Worm (Caenorhabditis elegans) whole organism, early embryonic: ENCODE data around the gene EEED8.18.

ENCODE experiments used
- B0310.2 ChIP-seq: sonication (generic microtip); optimal IDR thresholded peaks from 2 replicates; lab custom pipeline; 2016; ENCODE audit warnings: mild to moderate bottlenecking, missing genetic modification characterization, missing compliant biosample characterization
- F13C5.2 ChIP-seq: sonication (generic microtip); optimal IDR thresholded peaks from 2 replicates; lab custom pipeline; 2017; ENCODE audit warnings: mild to moderate bottlenecking, missing genetic modification characterization, inconsistent platforms, missing compliant biosample characterization
- aly-1 ChIP-seq: sonication (generic microtip); optimal IDR thresholded peaks from 2 replicates; lab custom pipeline; 2016; ENCODE audit warnings: missing genetic modification characterization, missing compliant biosample characterization
- ama-1 ChIP-seq: fragments of 150-350 bp; optimal IDR thresholded peaks from 2 replicates; lab custom pipeline; 2014
- ceh-13 ChIP-seq: fragments of 200-800 bp; sonication (Bioruptor generic); optimal IDR thresholded peaks from 2 replicates; lab custom pipeline; 2018; ENCODE audit warnings: mild to moderate bottlenecking, missing genetic modification characterization, missing compliant biosample characterization
- ceh-36 ChIP-seq: sonication (generic microtip); optimal IDR thresholded peaks from 2 replicates; lab custom pipeline; 2016; ENCODE audit warnings: missing genetic modification characterization, inconsistent platforms, missing compliant biosample characterization
- ets-7 ChIP-seq: sonication (generic microtip); optimal IDR thresholded peaks from 2 replicates; lab custom pipeline; 2016; ENCODE audit warnings: missing genotype, missing genetic modification characterization, missing compliant biosample characterization
- flt-1 ChIP-seq: fragments of 200-800 bp; sonication (Bioruptor generic); IDR thresholded peaks from 2 replicates; pipeline ENCODE4 v1.3.6; 2022; ENCODE audit warnings: missing genetic modification characterization, missing compliant biosample characterization
- hmbx-1 ChIP-seq: sonication (generic microtip); optimal IDR thresholded peaks from 2 replicates; lab custom pipeline; 2016; ENCODE audit warnings: mild to moderate bottlenecking, missing genetic modification characterization, missing compliant biosample characterization
- hmg-4 ChIP-seq: fragments of 200-800 bp; sonication (Bioruptor generic); optimal IDR thresholded peaks from 2 replicates; lab custom pipeline; 2018; ENCODE audit warnings: mild to moderate bottlenecking, missing genetic modification characterization, missing compliant biosample characterization
- hnd-1 ChIP-seq: sonication (generic microtip); optimal IDR thresholded peaks from 2 replicates; lab custom pipeline; 2016; ENCODE audit warnings: missing genetic modification characterization, missing compliant biosample characterization
- pes-1 ChIP-seq: fragments of 200-800 bp; sonication (Bioruptor generic); IDR thresholded peaks from 2 replicates; pipeline ENCODE4 v1.3.6; 2022; ENCODE audit warnings: missing genetic modification reagents, missing genetic modification characterization, missing compliant biosample characterization
- scrt-1 ChIP-seq: fragments of 200-800 bp; sonication (Bioruptor generic); IDR thresholded peaks from 2 replicates; pipeline ENCODE4 v1.3.6; 2022; ENCODE audit warnings: missing genetic modification characterization, missing compliant biosample characterization
- sea-1 ChIP-seq: fragments of 200-800 bp; sonication (Bioruptor generic); conservative IDR thresholded peaks from 2 replicates; pipeline ENCODE4 v1.3.6; 2022; ENCODE audit warnings: missing genetic modification characterization, missing compliant biosample characterization
- tbx-11 ChIP-seq: fragments of 200-800 bp; sonication (Bioruptor generic); IDR thresholded peaks from 2 replicates; pipeline ENCODE4 v1.3.6; 2022; ENCODE audit warnings: missing genetic modification characterization, missing compliant biosample characterization
- tbx-37 ChIP-seq: fragments of 200-800 bp; sonication (Bioruptor generic); conservative IDR thresholded peaks from 2 replicates; pipeline ENCODE4 v1.3.6; 2022; ENCODE audit warnings: missing genetic modification reagents, missing genetic modification characterization, missing compliant biosample characterization
- tra-4 ChIP-seq: sonication (generic microtip); optimal IDR thresholded peaks from 2 replicates; lab custom pipeline; 2017; ENCODE audit warnings: missing genetic modification characterization, missing compliant biosample characterization

The EEED8.18 gene

ce11 chrII:5379614-5380077 is 32.8 kb downstream of the EEED8.18 start, which contains the start of gene pkc-3:
TSS of gene pkc-3 (plus strand) at chrII:5380027.
- TF ChIP-seq tbx-37 (no peak), hmg-4 (GFP tag; lab: Kevin White, UChicago) (peak; percentile 41), scrt-1 (GFP tag; lab: Robert Waterston, UW) (no peak)

DNA sequence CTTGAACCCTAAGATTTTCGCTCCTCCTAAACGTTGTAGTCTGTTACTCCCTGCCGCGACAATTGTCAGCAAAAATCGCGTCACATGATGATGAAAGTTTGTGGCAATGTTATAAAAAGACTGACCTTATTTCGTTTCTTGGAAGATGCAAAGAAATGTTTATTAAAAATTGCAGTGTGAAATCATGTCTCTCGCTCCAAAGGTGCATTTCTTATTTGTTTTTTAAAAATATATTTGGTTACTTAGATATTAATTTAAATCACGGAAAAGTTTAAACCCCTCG is 34.2 kb downstream of the EEED8.18 start:
- no peak for TF ChIP-seq F13C5.2
- no peak for TF ChIP-seq hnd-1 (tag; lab: Kevin White, UChicago)
- TF ChIP-seq hmg-4 (GFP tag; lab: Kevin White, UChicago), result no peak
- TF ChIP-seq ama-1 (lab: Kevin White, UChicago), result no peak
- no peak for TF ChIP-seq tbx-11
- TF ChIP-seq ets-7 (tag; lab: Kevin White, UChicago), result no peak
- no peak for TF ChIP-seq sea-1 (GFP tag; lab: Robert Waterston, UW)
- TF ChIP-seq tra-4, result no peak
- TF ChIP-seq tbx-37, result no peak
- TF ChIP-seq B0310.2 (tag; lab: Kevin White, UChicago), result no peak
- TF ChIP-seq aly-1 (tag; lab: Kevin White, UChicago), result no peak

ce11 chrII:5377467-5378238 is 34.8 kb downstream of the EEED8.18 start, which contains the start of gene prdx-2:
TSS of gene prdx-2 (plus strand) at chrII:5378195.
- no peak for TF ChIP-seq tra-4
- no peak for TF ChIP-seq pes-1 (GFP tag; lab: Robert Waterston, UW)
- no peak for TF ChIP-seq hmbx-1 (tag; lab: Kevin White, UChicago)
- no peak for TF ChIP-seq F13C5.2
- TF ChIP-seq ets-7 (tag; lab: Kevin White, UChicago), result no peak
- TF ChIP-seq B0310.2 (tag; lab: Kevin White, UChicago), result no peak
- no peak for TF ChIP-seq sea-1 (GFP tag; lab: Robert Waterston, UW)
- TF ChIP-seq hnd-1 (tag; lab: Kevin White, UChicago), result no peak
- no peak for TF ChIP-seq tbx-37
- no peak for TF ChIP-seq aly-1 (tag; lab: Kevin White, UChicago)

- TF ChIP-seq hmbx-1 (tag; lab: Kevin White, UChicago), result no peak
- no peak for TF ChIP-seq flt-1 (GFP tag; lab: Robert Waterston, UW)
- no peak for TF ChIP-seq B0310.2 (tag; lab: Kevin White, UChicago)
- no peak for TF ChIP-seq ceh-13 (GFP tag; lab: Kevin White, UChicago)
- TF ChIP-seq F13C5.2, result no peak
- no peak for TF ChIP-seq hmg-4 (GFP tag; lab: Kevin White, UChicago)
- TF ChIP-seq pes-1 (GFP tag; lab: Robert Waterston, UW), result no peak
- TF ChIP-seq hnd-1 (tag; lab: Kevin White, UChicago), result no peak
- no peak for TF ChIP-seq tbx-11
- TF ChIP-seq sea-1 (GFP tag; lab: Robert Waterston, UW), result no peak
- TF ChIP-seq ceh-36 (tag; lab: Kevin White, UChicago), result no peak
- no peak for TF ChIP-seq scrt-1 (GFP tag; lab: Robert Waterston, UW)
- no peak for TF ChIP-seq tbx-37
- no peak for TF ChIP-seq aly-1 (tag; lab: Kevin White, UChicago)
- no peak for TF ChIP-seq ets-7 (tag; lab: Kevin White, UChicago)
These were observed 37.4 kb downstream of the EEED8.18 start, which contains the start of gene algn-2 for ce11 chrII:5374967-5375366. TSS of gene algn-2 (plus strand) at chrII:5375267.

DNA sequence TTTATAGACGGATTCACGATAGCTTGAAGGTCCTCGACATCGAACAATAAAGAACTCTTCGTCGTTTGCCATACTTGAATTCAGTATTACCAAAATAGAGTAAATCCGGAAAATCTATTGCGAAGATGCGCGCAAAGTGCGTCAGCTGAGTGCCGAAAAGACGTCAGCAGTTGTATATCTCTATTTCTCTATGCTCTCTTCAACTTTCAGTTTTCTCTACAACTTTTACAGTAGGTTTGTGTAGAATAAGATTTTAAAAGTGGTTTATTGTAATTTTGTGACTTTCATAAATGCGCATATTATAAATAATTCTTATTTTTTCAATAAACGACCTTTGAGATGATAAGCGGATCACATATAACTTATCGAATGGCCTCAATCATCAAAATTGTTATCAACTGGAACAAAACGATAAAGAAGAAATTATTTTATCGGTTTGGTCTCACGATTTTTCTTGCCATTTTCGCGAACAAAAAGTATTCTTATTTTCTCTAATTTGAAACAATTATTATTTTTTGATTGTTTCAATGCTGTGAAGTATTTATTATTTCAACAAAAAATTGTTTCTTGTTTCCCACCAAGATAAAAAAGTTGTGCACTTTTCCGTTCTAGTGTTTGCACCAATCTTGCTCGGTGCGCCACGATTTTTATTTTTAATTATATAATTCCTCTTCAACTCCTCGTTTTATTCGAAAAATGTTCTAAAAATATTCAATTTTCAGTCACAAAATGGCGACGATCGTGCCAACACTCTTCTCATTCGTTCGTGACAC is 38.9 kb downstream of the EEED8.18 start, which contains the start of the genes agt-2 and F09E5.3:
Gene agt-2, minus strand, starts transcription at position 553 of the 773 bp plus-strand sequence.
Gene F09E5.3, plus strand, starts transcription at position 723 of the 773 bp plus-strand sequence.
- TF ChIP-seq flt-1 (GFP tag; lab: Robert Waterston, UW) (0 out of 2 replicates have a peak, but pooled peaks have one; percentile 54), ceh-13 (GFP tag; lab: Kevin White, UChicago) (no peak), pes-1 (GFP tag; lab: Robert Waterston, UW) (no peak), B0310.2 (tag; lab: Kevin White, UChicago) (no peak), hmg-4 (GFP tag; lab: Kevin White, UChicago) (peak; percentile 20), F13C5.2 (peak; percentile 36), tbx-37 (0 out of 2 replicates have a peak, but pooled peaks have one; percentile 27)

DNA sequence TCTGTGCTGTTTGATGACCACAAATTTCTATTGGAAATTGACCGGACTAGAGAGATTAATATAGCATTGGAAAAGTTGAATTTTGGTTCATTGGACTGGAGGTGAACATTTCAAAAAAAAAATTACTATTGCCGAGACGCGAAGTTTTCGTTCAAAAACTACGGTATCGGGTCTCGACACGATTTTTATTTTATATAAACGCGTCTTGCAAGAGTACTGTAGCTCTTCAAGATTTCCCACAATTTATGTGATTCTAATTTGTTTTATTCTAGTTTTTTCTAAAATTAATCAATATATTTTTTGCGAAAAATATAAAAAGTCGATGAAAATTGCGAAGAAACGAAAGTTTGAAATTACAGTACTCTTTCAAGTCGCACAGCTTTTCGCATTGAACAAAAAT is 41.8 kb downstream of the EEED8.18 start, which contains the start of gene F09E5.12:
Gene F09E5.12, minus strand, starts transcription at position 101 of the 400 bp plus-strand sequence.
- no peak for TF ChIP-seq flt-1 (GFP tag; lab: Robert Waterston, UW)
- no peak for TF ChIP-seq ceh-13 (GFP tag; lab: Kevin White, UChicago)
- no peak for TF ChIP-seq hmbx-1 (tag; lab: Kevin White, UChicago)
- TF ChIP-seq hmg-4 (GFP tag; lab: Kevin White, UChicago), result no peak
- TF ChIP-seq aly-1 (tag; lab: Kevin White, UChicago), result no peak
- TF ChIP-seq ceh-36 (tag; lab: Kevin White, UChicago), result no peak
- TF ChIP-seq F13C5.2, result no peak
- no peak for TF ChIP-seq sea-1 (GFP tag; lab: Robert Waterston, UW)
- no peak for TF ChIP-seq tbx-11
- TF ChIP-seq pes-1 (GFP tag; lab: Robert Waterston, UW), result no peak

DNA sequence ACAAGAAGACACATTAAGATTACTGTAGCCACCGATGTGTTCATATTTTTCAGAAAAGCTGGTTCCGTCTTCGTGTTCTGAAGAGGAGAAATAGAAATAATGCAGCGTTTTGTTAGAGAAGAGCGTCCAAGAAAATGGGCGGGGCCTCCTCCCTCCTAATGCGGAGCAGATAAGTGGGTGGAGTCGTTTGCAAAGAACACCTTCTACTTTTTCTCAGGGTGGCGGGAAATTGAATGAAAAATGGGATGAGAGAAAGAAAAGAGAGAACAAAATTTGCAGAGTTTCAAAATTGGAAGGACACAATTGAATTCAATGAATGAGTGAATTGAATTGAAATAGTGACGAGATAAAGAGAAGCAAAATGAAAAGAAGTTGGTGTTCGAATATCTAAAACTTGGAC is 46.8 kb downstream of the EEED8.18 start, which contains the start of gene F09E5.16:
Gene F09E5.16, minus strand, starts transcription at position 101 of the 400 bp plus-strand sequence.
- TF ChIP-seq pes-1 (GFP tag; lab: Robert Waterston, UW), result no peak
- no peak for TF ChIP-seq tbx-37
- TF ChIP-seq ama-1 (lab: Kevin White, UChicago), result no peak
- no peak for TF ChIP-seq ceh-13 (GFP tag; lab: Kevin White, UChicago)
- TF ChIP-seq ceh-36 (tag; lab: Kevin White, UChicago), result no peak
- no peak for TF ChIP-seq hmbx-1 (tag; lab: Kevin White, UChicago)
- no peak for TF ChIP-seq sea-1 (GFP tag; lab: Robert Waterston, UW)
- no peak for TF ChIP-seq tra-4
- no peak for TF ChIP-seq ets-7 (tag; lab: Kevin White, UChicago)
- no peak for TF ChIP-seq aly-1 (tag; lab: Kevin White, UChicago)
- no peak for TF ChIP-seq flt-1 (GFP tag; lab: Robert Waterston, UW)
- TF ChIP-seq F13C5.2, result no peak
